Worm (Caenorhabditis elegans) whole organism, late embryonic: ENCODE data around the gene B0334.5.

Experiments used
- ama-1 ChIP-seq: fragments of 150-350 bp; optimal IDR thresholded peaks from 2 replicates; lab custom pipeline; 2014
- ceh-22 ChIP-seq: sonication (generic microtip); optimal IDR thresholded peaks from 2 replicates; lab custom pipeline; 2017; ENCODE audit warnings: missing biosample characterization, missing genetic modification characterization
- ceh-9 ChIP-seq: sonication (generic microtip); optimal IDR thresholded peaks from 2 replicates; lab custom pipeline; 2016; ENCODE audit warnings: mild to moderate bottlenecking, missing genetic modification characterization, inconsistent platforms, missing compliant biosample characterization
- dmd-4 ChIP-seq: sonication (generic microtip); optimal IDR thresholded peaks from 2 replicates; lab custom pipeline; 2016; ENCODE audit warnings: borderline replicate concordance, missing genetic modification characterization, missing compliant biosample characterization
- elt-2 ChIP-seq: sonication (generic microtip); optimal IDR thresholded peaks from 2 replicates; lab custom pipeline; 2016; ENCODE audit warnings: missing genetic modification reagents, missing genetic modification characterization, missing compliant biosample characterization
- elt-4 ChIP-seq: sonication (generic microtip); optimal IDR thresholded peaks from 2 replicates; lab custom pipeline; 2016; ENCODE audit warnings: missing genetic modification characterization, missing compliant biosample characterization
- hlh-30 ChIP-seq: sonication (generic microtip); optimal IDR thresholded peaks from 2 replicates; lab custom pipeline; 2017; ENCODE audit warnings: antibody characterized with exemption, missing genetic modification characterization, missing compliant biosample characterization; ENCODE audit not compliant: insufficient read depth
- lin-11 ChIP-seq: fragments of 200-800 bp; sonication (Bioruptor generic); optimal IDR thresholded peaks from 2 replicates; lab custom pipeline; 2018; ENCODE audit warnings: mild to moderate bottlenecking, missing genetic modification characterization, missing compliant biosample characterization
- rnt-1 ChIP-seq: sonication (generic microtip); optimal IDR thresholded peaks from 2 replicates; lab custom pipeline; 2016; ENCODE audit warnings: missing genetic modification characterization, missing compliant biosample characterization

DNA sequence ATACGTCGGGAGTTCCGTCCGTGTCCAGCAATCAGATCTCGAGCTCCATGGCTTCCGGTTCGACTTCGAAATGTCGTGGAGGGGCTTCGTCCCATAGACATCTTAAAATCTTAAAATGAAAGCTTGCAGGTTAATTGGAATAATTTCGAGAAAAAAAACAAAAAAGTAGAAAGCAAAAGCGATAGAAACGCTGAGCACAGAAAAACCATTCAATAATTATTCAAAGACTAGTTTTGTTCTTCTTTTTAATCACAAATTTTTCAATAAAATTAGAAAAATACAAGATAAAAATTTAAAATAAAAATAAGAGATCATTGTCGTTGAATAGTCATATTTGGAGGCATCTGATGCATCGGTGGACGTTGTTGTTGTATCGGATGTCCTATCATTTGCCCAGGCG lies 29.5 kb downstream of the B0334.5 start, which contains the start of gene age-1:
- TF ChIP-seq ama-1 (no peak), lin-11 (no peak), ceh-22 (tag; lab: Kevin White, UChicago) (no peak), elt-4 (no peak), dmd-4 (tag; lab: Kevin White, UChicago) (no peak), rnt-1 (tag; lab: Kevin White, UChicago) (no peak), hlh-30 (tag; lab: Kevin White, UChicago) (no peak), elt-2 (tag; lab: Kevin White, UChicago) (no peak), ceh-9 (tag; lab: Kevin White, UChicago) (no peak)
